Fruit fly (Drosophila melanogaster) whole organism, embryonic: ENCODE results near the gene CG18265.

Experiments
- Adf1 ChIP-seq: fragments of 200-800 bp; sonication (Bioruptor generic); IDR thresholded peaks from 2 replicates; pipeline ENCODE4 v1.3.6; 2022; ENCODE audit warnings: missing biosample characterization, missing genetic modification characterization
- Atf-2 ChIP-seq: fragments of 200-800 bp; sonication (Bioruptor generic); optimal IDR thresholded peaks from 2 replicates; lab custom pipeline; 2016; ENCODE audit warnings: missing biosample characterization, missing genetic modification characterization
- Bteb2 ChIP-seq: fragments of 200-800 bp; sonication (Bioruptor generic); optimal IDR thresholded peaks from 2 replicates; lab custom pipeline; 2016; ENCODE audit warnings: missing biosample characterization, missing genetic modification characterization
- CG10543 ChIP-seq: fragments of 200-800 bp; sonication (Bioruptor generic); optimal IDR thresholded peaks from 3 replicates; lab custom pipeline; 2017; ENCODE audit warnings: missing biosample characterization, mild to moderate bottlenecking, missing genetic modification characterization, moderate library complexity
- CG11398 ChIP-seq: fragments of 200-800 bp; sonication (Bioruptor generic); optimal IDR thresholded peaks from 2 replicates; lab custom pipeline; 2016; ENCODE audit warnings: missing biosample characterization, missing genetic modification characterization
- CG13424 ChIP-seq: fragments of 200-800 bp; sonication (Bioruptor generic); optimal IDR thresholded peaks from 2 replicates; lab custom pipeline; 2019; ENCODE audit warnings: missing biosample characterization, mild to moderate bottlenecking, missing genetic modification characterization, moderate library complexity
- CG14710 ChIP-seq: fragments of 200-800 bp; sonication (Bioruptor generic); optimal IDR thresholded peaks from 3 replicates; lab custom pipeline; 2019; ENCODE audit warnings: missing biosample characterization, mild to moderate bottlenecking, missing genetic modification characterization, moderate library complexity
- CG1529 ChIP-seq: fragments of 200-800 bp; sonication (Bioruptor generic); optimal IDR thresholded peaks from 3 replicates; lab custom pipeline; 2018; ENCODE audit warnings: missing biosample characterization, missing genetic modification characterization
- CG15601 ChIP-seq: fragments of 200-800 bp; sonication (Bioruptor generic); optimal IDR thresholded peaks from 3 replicates; lab custom pipeline; 2019; ENCODE audit warnings: missing biosample characterization, mild to moderate bottlenecking, missing genetic modification characterization, moderate library complexity
- CG16815 ChIP-seq: fragments of 200-800 bp; sonication (Bioruptor generic); optimal IDR thresholded peaks from 3 replicates; lab custom pipeline; 2017; ENCODE audit warnings: missing biosample characterization, mild to moderate bottlenecking, missing genetic modification characterization
- CG17802 ChIP-seq: fragments of 200-800 bp; sonication (Bioruptor generic); optimal IDR thresholded peaks from 2 replicates; lab custom pipeline; 2018; ENCODE audit warnings: missing biosample characterization, mild to moderate bottlenecking, missing genetic modification characterization, moderate library complexity
- CG17912 ChIP-seq: fragments of 200-800 bp; sonication (Bioruptor generic); optimal IDR thresholded peaks from 2 replicates; lab custom pipeline; 2018; ENCODE audit warnings: missing biosample characterization, mild to moderate bottlenecking, missing genetic modification characterization
- CG18619 ChIP-seq: fragments of 200-800 bp; sonication (Bioruptor generic); optimal IDR thresholded peaks from 3 replicates; lab custom pipeline; 2017; ENCODE audit warnings: missing biosample characterization, mild to moderate bottlenecking, missing genetic modification characterization
- CG2129 ChIP-seq: fragments of 200-800 bp; sonication (Bioruptor generic); IDR thresholded peaks from 2 replicates; pipeline ENCODE4 v1.3.6; 2022; ENCODE audit warnings: missing biosample characterization, missing genetic modification characterization; ENCODE audit not compliant: partially characterized antibody
- CG2875 ChIP-seq: fragments of 200-800 bp; sonication (Bioruptor generic); optimal IDR thresholded peaks from 2 replicates; lab custom pipeline; 2017; ENCODE audit warnings: missing biosample characterization, mild to moderate bottlenecking, missing genetic modification characterization, missing genetic modification reagents
- CG2889 ChIP-seq: fragments of 200-800 bp; sonication (Bioruptor generic); IDR thresholded peaks from 3 replicates; pipeline ENCODE4 v1.3.6; 2022; ENCODE audit warnings: missing biosample characterization, missing genetic modification characterization
- CG31388 ChIP-seq: fragments of 200-800 bp; sonication (Bioruptor generic); optimal IDR thresholded peaks from 2 replicates; lab custom pipeline; 2016; ENCODE audit warnings: missing biosample characterization, missing genetic modification characterization
- CG3407 ChIP-seq: fragments of 200-800 bp; sonication (Bioruptor generic); optimal IDR thresholded peaks from 2 replicates; lab custom pipeline; 2018; ENCODE audit warnings: missing biosample characterization, mild to moderate bottlenecking, missing genetic modification characterization
- CG3995 ChIP-seq: fragments of 200-800 bp; sonication (Bioruptor generic); optimal IDR thresholded peaks from 3 replicates; lab custom pipeline; 2016; ENCODE audit warnings: missing biosample characterization, missing genetic modification characterization
- CG42726 ChIP-seq: fragments of 200-800 bp; sonication (Bioruptor generic); IDR thresholded peaks from 2 replicates; pipeline ENCODE4 v1.3.6; 2022; ENCODE audit warnings: missing biosample characterization, missing genetic modification characterization; ENCODE audit not compliant: partially characterized antibody
- CG4617 ChIP-seq: fragments of 200-800 bp; sonication (Bioruptor generic); optimal IDR thresholded peaks from 3 replicates; lab custom pipeline; 2016; ENCODE audit warnings: missing biosample characterization, missing genetic modification characterization, borderline replicate concordance
- CG7745 ChIP-seq: fragments of 200-800 bp; sonication (Bioruptor generic); optimal IDR thresholded peaks from 2 replicates; lab custom pipeline; 2018; ENCODE audit warnings: missing biosample characterization, mild to moderate bottlenecking, missing genetic modification characterization, moderate library complexity
- CG7839 ChIP-seq: fragments of 200-800 bp; sonication (Bioruptor generic); optimal IDR thresholded peaks from 3 replicates; lab custom pipeline; 2018; ENCODE audit warnings: missing biosample characterization, mild to moderate bottlenecking, missing genetic modification characterization, moderate library complexity
- CG7987 ChIP-seq: fragments of 200-800 bp; sonication (Bioruptor generic); optimal IDR thresholded peaks from 2 replicates; lab custom pipeline; 2018; ENCODE audit warnings: missing biosample characterization, mild to moderate bottlenecking, missing genetic modification characterization, moderate library complexity
- CG9876 ChIP-seq: fragments of 200-800 bp; sonication (Bioruptor generic); optimal IDR thresholded peaks from 2 replicates; lab custom pipeline; 2016; ENCODE audit warnings: missing biosample characterization, missing genetic modification characterization
- CoRest ChIP-seq: fragments of 200-800 bp; sonication (Bioruptor generic); optimal IDR thresholded peaks from 3 replicates; lab custom pipeline; 2018; ENCODE audit warnings: missing biosample characterization, mild to moderate bottlenecking, missing genetic modification characterization, moderate library complexity
- Deaf1 ChIP-seq: fragments of 200-800 bp; optimal IDR thresholded peaks from 3 replicates; lab custom pipeline; 2019; ENCODE audit warnings: missing biosample characterization, mild to moderate bottlenecking, missing genetic modification characterization, moderate library complexity
- Dek ChIP-seq: fragments of 200-800 bp; sonication (Bioruptor generic); optimal IDR thresholded peaks from 3 replicates; lab custom pipeline; 2019; ENCODE audit warnings: missing biosample characterization, mild to moderate bottlenecking, missing genetic modification characterization, moderate library complexity
- Dfd ChIP-seq, 2 experiments: fragments of >200 bp; optimal IDR thresholded peaks; 2 replicates each; lab custom pipeline; 2017; ENCODE audit warnings: missing biosample characterization in 2 of 2, missing genetic modification characterization in 2 of 2
- Elba2 ChIP-seq: fragments of 200-800 bp; sonication (Bioruptor generic); optimal IDR thresholded peaks from 3 replicates; lab custom pipeline; 2016; ENCODE audit warnings: missing biosample characterization, missing genetic modification characterization
- HHEX ChIP-seq: fragments of 200-800 bp; sonication (Bioruptor generic); optimal IDR thresholded peaks from 3 replicates; lab custom pipeline; 2017; ENCODE audit warnings: missing biosample characterization, mild to moderate bottlenecking, missing genetic modification characterization, missing genetic modification reagents
- HLH3B ChIP-seq: fragments of 200-800 bp; sonication (Bioruptor generic); IDR thresholded peaks from 2 replicates; pipeline ENCODE4 v1.3.6; 2022; ENCODE audit warnings: missing biosample characterization, missing genetic modification characterization
- Lpt ChIP-seq: fragments of >200 bp; optimal IDR thresholded peaks from 2 replicates; lab custom pipeline; 2018; ENCODE audit warnings: missing biosample characterization, missing genetic modification characterization
- NC2α ChIP-seq: fragments of 200-800 bp; sonication (Bioruptor generic); optimal IDR thresholded peaks from 2 replicates; lab custom pipeline; 2016; ENCODE audit warnings: missing biosample characterization, missing genetic modification characterization
- Nf-YA ChIP-seq: fragments of 200-800 bp; sonication (Bioruptor generic); IDR thresholded peaks from 2 replicates; pipeline ENCODE4 v1.3.6; 2022; ENCODE audit warnings: missing biosample characterization, missing genetic modification characterization
- PHDP ChIP-seq: fragments of 200-800 bp; sonication (Bioruptor generic); optimal IDR thresholded peaks from 3 replicates; lab custom pipeline; 2018; ENCODE audit warnings: missing biosample characterization, mild to moderate bottlenecking, missing genetic modification characterization, moderate library complexity
- Scr ChIP-seq: fragments of 200-800 bp; sonication (Bioruptor generic); IDR thresholded peaks from 2 replicates; pipeline ENCODE4 v1.3.6; 2022; ENCODE audit warnings: missing biosample characterization, missing genetic modification characterization; ENCODE audit not compliant: partially characterized antibody
- Sox100B ChIP-seq: fragments of 200-800 bp; sonication (Bioruptor generic); optimal IDR thresholded peaks from 3 replicates; lab custom pipeline; 2018; ENCODE audit warnings: missing biosample characterization, mild to moderate bottlenecking, missing genetic modification characterization
- Vsx1 ChIP-seq: fragments of 200-800 bp; sonication (Bioruptor generic); optimal IDR thresholded peaks from 2 replicates; lab custom pipeline; 2017; ENCODE audit warnings: missing biosample characterization, mild to moderate bottlenecking, missing genetic modification characterization, missing genetic modification reagents
- dimm ChIP-seq: fragments of 200-800 bp; sonication (Bioruptor generic); IDR thresholded peaks from 2 replicates; pipeline ENCODE4 v1.3.6; 2022; ENCODE audit warnings: missing biosample characterization, missing genetic modification characterization
- dpn ChIP-seq, 2 experiments: fragments of 200-800 bp; sonication (Bioruptor generic); optimal IDR thresholded peaks; 3 replicates each; lab custom pipeline; 2016; ENCODE audit warnings: missing biosample characterization in 2 of 2, missing genetic modification characterization in 2 of 2
- grau ChIP-seq: fragments of 200-800 bp; optimal IDR thresholded peaks from 3 replicates; lab custom pipeline; 2019; ENCODE audit warnings: missing biosample characterization, mild to moderate bottlenecking, missing genetic modification characterization, moderate library complexity
- ind ChIP-seq: fragments of 200-800 bp; sonication (Bioruptor generic); optimal IDR thresholded peaks from 3 replicates; lab custom pipeline; 2016; ENCODE audit warnings: missing biosample characterization, missing genetic modification characterization
- jigr1 ChIP-seq: fragments of 200-800 bp; sonication (Bioruptor generic); IDR thresholded peaks from 3 replicates; pipeline ENCODE4 v1.3.6; 2022; ENCODE audit warnings: missing biosample characterization, missing genetic modification characterization
- org-1 ChIP-seq: fragments of 200-800 bp; sonication (Bioruptor generic); optimal IDR thresholded peaks from 2 replicates; lab custom pipeline; 2017; ENCODE audit warnings: missing biosample characterization, missing genetic modification characterization
- rib ChIP-seq: fragments of 200-800 bp; sonication (Bioruptor generic); IDR thresholded peaks from 2 replicates; pipeline ENCODE4 v1.3.6; 2022; ENCODE audit warnings: missing biosample characterization, missing genetic modification characterization
- ro ChIP-seq: fragments of 200-800 bp; sonication (Bioruptor generic); IDR thresholded peaks from 2 replicates; pipeline ENCODE4 v1.3.6; 2022; ENCODE audit warnings: missing biosample characterization, missing genetic modification characterization
- schlank ChIP-seq: fragments of 200-800 bp; sonication (Bioruptor generic); optimal IDR thresholded peaks from 2 replicates; lab custom pipeline; 2018; ENCODE audit warnings: missing biosample characterization, mild to moderate bottlenecking, missing genetic modification characterization
- seq ChIP-seq: fragments of 200-800 bp; sonication (Bioruptor generic); IDR thresholded peaks from 2 replicates; pipeline ENCODE4 v1.3.6; 2022; ENCODE audit warnings: missing biosample characterization, missing genetic modification characterization
- usp ChIP-seq: fragments of >200 bp; optimal IDR thresholded peaks from 2 replicates; lab custom pipeline; 2017; ENCODE audit warnings: missing biosample characterization, missing genetic modification characterization

Gene CG18265

dm6 chr3L:17425132-17425713 is 14.0 kb upstream of the CG18265 start, which contains the start of the genes Sec3 and COX7B (continued):
- TF ChIP-seq CG2889 (GFP tag; lab: Robert Waterston, UW) (no peak), Vsx1 (GFP tag; lab: Kevin White, UChicago) (peak; percentile 39), Bteb2 (peak; percentile 53), CG11398 (GFP tag; lab: Kevin White, UChicago) (no peak), org-1 (GFP tag; lab: Kevin White, UChicago) (no peak), CG16815 (GFP tag; lab: Kevin White, UChicago) (peak; percentile 26), Sox100B (GFP tag; lab: Kevin White, UChicago) (peak; percentile 20), CG13424 (tag; lab: Kevin White, UChicago) (peak; percentile 81), Nf-YA (GFP tag; lab: Robert Waterston, UW) (no peak), Elba2 (peak; percentile 67), CG7839 (peak; percentile 66), Dfd (GFP tag; optimal IDR thresholded peaks at IDR 0.05; lab: Kevin White, UChicago) (no peak), CG18619 (GFP tag; lab: Kevin White, UChicago) (peak; percentile 46), jigr1 (GFP tag; lab: Robert Waterston, UW) (no peak), CG9876 (no peak), Dek (peak; percentile 38), Deaf1 (tag; lab: Kevin White, UChicago) (peak; percentile 38), seq (no peak), CG17912 (GFP tag; lab: Kevin White, UChicago) (peak; percentile 20), Adf1 (GFP tag; lab: Robert Waterston, UW) (no peak), CG7745 (tag; lab: Kevin White, UChicago) (no peak), CG14710 (tag; lab: Kevin White, UChicago) (peak; percentile 85), NC2α (no peak), rib (GFP tag; lab: Robert Waterston, UW) (0 out of 2 replicates have a peak, but pooled peaks have one; percentile 22), grau (tag; lab: Kevin White, UChicago) (peak; percentile 77), CG4617 (GFP tag; lab: Kevin White, UChicago) (peak; percentile 89), Atf-2 (no peak), Scr (GFP tag; lab: Robert Waterston, UW) (peak; percentile 96), CG17802 (tag; lab: Kevin White, UChicago) (no peak), CG3407 (no peak), CG10543 (GFP tag; lab: Kevin White, UChicago) (peak; percentile 67), CG1529 (GFP tag; lab: Kevin White, UChicago) (peak; percentile 65), CG15601 (tag; lab: Kevin White, UChicago) (peak; percentile 68), CG42726 (GFP tag; lab: Robert Waterston, UW) (peak; percentile 67; the same call in 1 of the 2 replicates), CG3995 (GFP tag; lab: Kevin White, UChicago) (peak; percentile 95), Lpt (GFP tag; lab: Kevin White, UChicago) (no peak), dimm (GFP tag; lab: Robert Waterston, UW) (no peak), CG31388 (no peak), dpn (GFP tag; optimal IDR thresholded peaks at IDR 0.05; lab: Kevin White, UChicago) (peak; percentile 72 to 78), PHDP (tag; lab: Kevin White, UChicago) (peak; percentile 66), CG2129 (GFP tag; lab: Robert Waterston, UW) (peak; percentile 92), usp (GFP tag; lab: Kevin White, UChicago) (no peak), CG2875 (GFP tag; lab: Kevin White, UChicago) (no peak), schlank (tag; lab: Kevin White, UChicago) (no peak), ind (GFP tag; lab: Kevin White, UChicago) (peak; percentile 66), CG7987 (GFP tag; lab: Kevin White, UChicago) (peak; percentile 29), ro (GFP tag; lab: Robert Waterston, UW) (no peak), HLH3B (peak; percentile 45; the same call in 1 of the 2 replicates), CoRest (tag; lab: Kevin White, UChicago) (peak; percentile 78), HHEX (peak; percentile 21)
